Fruit fly (Drosophila melanogaster): Measurements from ENCODE around the gene CG14641.

Gene CG14641

DNA sequence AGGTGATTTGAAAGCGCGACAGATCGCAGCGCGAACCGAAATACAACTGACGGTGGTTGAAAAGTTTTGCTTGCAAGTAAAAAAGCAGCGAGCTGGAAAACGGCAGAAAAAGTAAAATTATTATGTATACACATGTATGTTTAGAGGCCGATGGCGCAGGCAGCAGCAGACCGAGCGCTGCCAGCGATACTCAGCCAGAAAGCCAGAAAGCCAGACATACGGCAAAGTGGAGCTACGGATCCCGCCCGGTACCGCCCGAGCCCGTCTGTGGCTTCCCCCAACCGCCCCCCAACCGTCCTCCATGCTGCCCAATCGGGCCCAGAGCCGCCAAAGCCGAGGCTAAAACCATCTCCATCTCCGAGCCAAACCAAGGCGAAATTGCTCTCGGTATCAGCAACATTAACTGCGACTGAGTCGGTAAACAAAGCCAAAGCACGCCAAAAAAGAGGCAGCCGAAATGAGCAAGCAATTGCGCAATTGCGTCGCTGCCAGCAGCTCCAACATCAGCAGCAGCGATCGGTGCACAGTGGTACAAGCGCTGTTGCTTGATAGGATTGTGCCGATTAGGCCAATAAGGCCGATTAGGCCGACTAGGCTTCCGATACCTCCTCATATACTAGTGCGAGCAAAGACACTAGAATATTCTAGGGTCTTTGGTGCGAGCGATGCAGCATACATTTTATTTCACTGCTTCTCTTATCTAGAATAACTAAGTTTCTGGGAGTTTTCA, 16.7 kb downstream of the CG14641 start, which contains the start of gene CG14636 (continued):
- TF ChIP-seq Lhr (GFP tag; optimal IDR thresholded peaks at IDR 0.05) (no peak), org-1 (GFP tag; optimal IDR thresholded peaks at IDR 0.05) (peak; percentile 74), so (GFP tag; IDR thresholded peaks at IDR 0.05) (peak; percentile 81; the same call in 2 of the 3 replicates), CG7357 (GFP tag; IDR thresholded peaks at IDR 0.05) (peak; percentile 70; the same call in 2 of the 3 replicates), cad (GFP tag; optimal IDR thresholded peaks at IDR 0.05) (no peak), Oli (tag; optimal IDR thresholded peaks at IDR 0.05) (peak; percentile 77), phol (tag; optimal IDR thresholded peaks at IDR 0.05) (peak; percentile 58), CG34224 (GFP tag; IDR thresholded peaks at IDR 0.05; ENCODE audit: partially characterized antibody) (peak; percentile 28; the same call in 1 of the 3 replicates), chinmo (GFP tag; IDR thresholded peaks at IDR 0.05; ENCODE audit: partially characterized antibody) (peak; percentile 90), dysf (GFP tag; IDR thresholded peaks at IDR 0.05) (peak; percentile 90), en (GFP tag; optimal IDR thresholded peaks at IDR 0.05) (peak; percentile 5), aop (GFP tag; IDR thresholded peaks at IDR 0.05) (no peak), Nf-YB (GFP tag; optimal IDR thresholded peaks at IDR 0.05) (no peak), Ptx1 (GFP tag; IDR thresholded peaks at IDR 0.05) (peak; percentile 89), ap (GFP tag; IDR thresholded peaks at IDR 0.05) (peak; percentile 49), CG3163 (GFP tag; optimal IDR thresholded peaks at IDR 0.05) (no peak), CG7372 (GFP tag; IDR thresholded peaks at IDR 0.05) (peak; percentile 77), chif (GFP tag; optimal IDR thresholded peaks at IDR 0.05) (peak; percentile 34 to 67), Gsc (GFP tag; IDR thresholded peaks at IDR 0.05) (peak; percentile 12; the same call in 1 of the 2 replicates), CG9609 (GFP tag; optimal IDR thresholded peaks at IDR 0.05) (peak; percentile 78), H2.0 (GFP tag; IDR thresholded peaks at IDR 0.05) (peak; percentile 57; the same call in 1 of the 2 replicates), eyg (GFP tag; optimal IDR thresholded peaks at IDR 0.05) (peak; percentile 20), Dp (GFP tag; optimal IDR thresholded peaks at IDR 0.05) (no peak), CG18476 (GFP tag; optimal IDR thresholded peaks at IDR 0.05) (no peak), CG17829 (tag; optimal IDR thresholded peaks at IDR 0.05) (peak; percentile 25), Rfx (GFP tag; IDR thresholded peaks at IDR 0.05) (peak; percentile 87), Bgb (GFP tag; IDR thresholded peaks at IDR 0.05; ENCODE audit: partially characterized antibody) (peak; percentile 58; the same call in 1 of the 2 replicates), CG14014 (GFP tag; IDR thresholded peaks at IDR 0.05) (peak; percentile 78), klu (GFP tag; IDR thresholded peaks at IDR 0.05) (peak; percentile 68; the same call in 1 of the 2 replicates), br (optimal IDR thresholded peaks at IDR 0.05) (no peak), CG15601 (tag; optimal IDR thresholded peaks at IDR 0.05) (no peak), ara (GFP tag; IDR thresholded peaks at IDR 0.05) (no peak), nerfin-1 (tag; optimal IDR thresholded peaks at IDR 0.05) (peak; percentile 21), ems (GFP tag; optimal IDR thresholded peaks at IDR 0.05) (peak; percentile 49), CG2678 (tag; optimal IDR thresholded peaks at IDR 0.05) (peak; percentile 78), danr (GFP tag; IDR thresholded peaks at IDR 0.05) (peak; percentile 73), ash1 (GFP tag; optimal IDR thresholded peaks at IDR 0.05) (no peak), Fer2 (tag; optimal IDR thresholded peaks at IDR 0.05) (peak; percentile 22), CG10366 (GFP tag; IDR thresholded peaks at IDR 0.05) (peak; percentile 60), ham (GFP tag; IDR thresholded peaks at IDR 0.05) (peak; percentile 27; the same call in 1 of the 2 replicates), CG6689 (GFP tag; IDR thresholded peaks at IDR 0.05) (peak; percentile 79), Doc2 (GFP tag; IDR thresholded peaks at IDR 0.05) (no peak), Atf3 (GFP tag; optimal IDR thresholded peaks at IDR 0.05) (peak; percentile 28), Mes4 (GFP tag; optimal IDR thresholded peaks at IDR 0.05) (peak; percentile 39), CG17328 (GFP tag; IDR thresholded peaks at IDR 0.05) (peak; percentile 54), Hr3 (GFP tag; optimal IDR thresholded peaks at IDR 0.05) (peak; percentile 42), CG13624 (GFP tag; optimal IDR thresholded peaks at IDR 0.05) (peak; percentile 78), CHES-1-like (GFP tag; optimal IDR thresholded peaks at IDR 0.05) (peak; percentile 69), HHEX (GFP tag; optimal IDR thresholded peaks at IDR 0.05) (peak; percentile 69), CG6854 (GFP tag; optimal IDR thresholded peaks at IDR 0.05) (peak; percentile 75)

Measured in whole organism, embryonic.